Fruit fly (Drosophila melanogaster): ENCODE results near the gene CG14204.

Gene CG14204

DNA sequence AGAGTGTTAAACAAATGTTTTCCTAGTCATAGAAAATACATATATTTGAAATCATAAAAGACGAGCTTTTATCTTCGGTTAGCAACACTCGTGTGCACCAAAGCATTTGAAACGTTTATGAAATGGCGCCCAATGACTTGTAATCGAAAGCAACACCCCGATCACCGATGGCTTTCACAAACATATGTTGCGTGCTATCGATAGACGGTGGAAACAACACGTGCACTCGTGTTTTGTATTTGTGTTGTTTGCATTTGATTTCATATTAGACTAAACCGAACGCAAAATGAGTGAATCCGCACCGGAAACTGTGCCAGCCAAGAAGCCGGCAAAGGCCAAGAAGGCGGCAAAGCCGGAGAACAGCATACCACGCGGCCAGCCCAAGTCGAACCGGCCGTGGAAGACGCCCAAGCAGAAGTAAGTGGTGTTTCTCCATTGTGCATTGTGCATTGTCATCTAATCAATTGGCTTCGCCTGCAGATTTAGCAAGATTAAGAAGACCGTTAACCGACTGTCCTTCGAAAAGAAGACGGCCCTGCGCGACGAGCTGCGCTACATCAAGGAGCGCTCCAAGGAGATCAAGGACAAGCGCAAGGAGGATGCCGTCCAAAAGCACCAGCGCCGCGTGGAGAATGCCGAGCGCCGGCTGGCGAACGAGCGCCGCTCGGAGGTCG, 32.7 kb downstream of the CG14204 start, which contains the start of gene CG14210 (continued):
- TF ChIP-seq eyg (GFP tag; optimal IDR thresholded peaks at IDR 0.05) (no peak), CG14050 (GFP tag; IDR thresholded peaks at IDR 0.05) (no peak), MBD-R2 (GFP tag; IDR thresholded peaks at IDR 0.05) (peak; percentile 70), maf-S (GFP tag; optimal IDR thresholded peaks at IDR 0.05) (no peak), YL-1 (GFP tag; optimal IDR thresholded peaks at IDR 0.05) (peak; percentile 52), esg (GFP tag; conservative IDR thresholded peaks at IDR 0.05) (no peak), dati (GFP tag; IDR thresholded peaks at IDR 0.05) (no peak), sens (GFP tag) (peak; percentile 19), Deaf1 (tag; optimal IDR thresholded peaks at IDR 0.05) (no peak), GATAe (GFP tag; conservative IDR thresholded peaks at IDR 0.05) (no peak), Bgb (GFP tag; IDR thresholded peaks at IDR 0.05; ENCODE audit: partially characterized antibody) (peak; percentile 71), otp (GFP tag; IDR thresholded peaks at IDR 0.05) (no peak), pum (GFP tag; optimal IDR thresholded peaks at IDR 0.05) (no peak), wek (GFP tag; optimal IDR thresholded peaks at IDR 0.05) (no peak), chm (GFP tag; IDR thresholded peaks at IDR 0.05) (no peak), CG7357 (GFP tag; IDR thresholded peaks at IDR 0.05) (no peak), CG3407 (GFP tag; optimal IDR thresholded peaks at IDR 0.05) (no peak), pfk (GFP tag; optimal IDR thresholded peaks at IDR 0.05) (peak; percentile 70), Six4 (GFP tag; optimal IDR thresholded peaks at IDR 0.05) (no peak), CG13424 (tag; optimal IDR thresholded peaks at IDR 0.05) (no peak), ind (GFP tag; optimal IDR thresholded peaks at IDR 0.05) (no peak), CG8944 (GFP tag; optimal IDR thresholded peaks at IDR 0.05) (no peak), sc (optimal IDR thresholded peaks at IDR 0.05) (no peak), sc (GFP tag; optimal IDR thresholded peaks at IDR 0.05) (no peak), tna (GFP tag; IDR thresholded peaks at IDR 0.05; ENCODE audit: partially characterized antibody) (peak; percentile 83), Dref (GFP tag; IDR thresholded peaks at IDR 0.05) (peak; percentile 84), Ravus (GFP tag; IDR thresholded peaks at IDR 0.05) (no peak), CG1529 (GFP tag; optimal IDR thresholded peaks at IDR 0.05) (no peak), CG3995 (GFP tag; optimal IDR thresholded peaks at IDR 0.05) (no peak), vnd (GFP tag; IDR thresholded peaks at IDR 0.05; ENCODE audit: partially characterized antibody) (peak; percentile 65), CG30431 (GFP tag; optimal IDR thresholded peaks at IDR 0.05) (no peak), CG3065 (GFP tag; optimal IDR thresholded peaks at IDR 0.05) (no peak), Dll (GFP tag; IDR thresholded peaks at IDR 0.05; ENCODE audit: partially characterized antibody) (peak; percentile 62; the same call in 3 of the 4 replicates), twi (tag; optimal IDR thresholded peaks at IDR 0.05) (peak; percentile 30), cwo (GFP tag; optimal IDR thresholded peaks at IDR 0.05) (peak; percentile 77), ara (GFP tag; IDR thresholded peaks at IDR 0.05) (no peak), cas (GFP tag; IDR thresholded peaks at IDR 0.05) (no peak), CG12236 (GFP tag; optimal IDR thresholded peaks at IDR 0.05) (no peak), CG8478 (optimal IDR thresholded peaks at IDR 0.05) (no peak)

DNA sequence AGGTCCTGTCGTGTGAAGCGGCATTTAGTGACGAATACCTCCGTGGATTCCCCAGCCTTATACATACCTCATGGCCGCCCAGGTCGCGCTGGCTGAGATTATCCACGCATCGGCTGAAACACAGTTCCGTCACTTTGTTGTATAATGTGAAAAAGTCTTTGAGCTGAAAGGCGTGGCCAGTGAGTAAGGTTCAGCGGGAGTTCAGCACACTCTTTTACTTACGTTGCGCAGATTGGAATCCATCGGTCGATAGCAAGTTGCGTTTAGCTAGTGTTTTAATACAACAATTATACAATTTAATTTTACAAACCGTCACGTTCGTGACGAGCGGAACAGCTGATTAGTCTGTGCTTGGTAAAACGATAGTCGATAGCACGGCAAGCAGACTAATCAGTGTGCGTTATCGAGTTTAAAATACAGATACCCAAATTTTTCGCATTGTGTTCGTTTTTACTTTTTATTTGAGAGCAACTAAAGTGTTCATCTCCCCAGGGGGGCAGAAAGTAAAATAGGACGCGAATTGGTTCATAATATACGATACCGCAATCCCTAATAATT, 34.8 kb downstream of the CG14204 start, which contains the start of the genes Pstk and Tim9b:
Gene Pstk (minus strand): TSS at position 355 of the 558 bp plus-strand sequence.
Gene Tim9b (minus strand): TSS at position 355 of the 558 bp plus-strand sequence.
- TF ChIP-seq CG10147 (GFP tag; optimal IDR thresholded peaks at IDR 0.05) (no peak), ranshi (GFP tag; IDR thresholded peaks at IDR 0.05) (no peak), crp (GFP tag; optimal IDR thresholded peaks at IDR 0.05) (peak; percentile 17 to 85), CG9727 (GFP tag; optimal IDR thresholded peaks at IDR 0.05) (no peak), CG11093 (GFP tag; IDR thresholded peaks at IDR 0.05) (no peak), eyg (GFP tag; optimal IDR thresholded peaks at IDR 0.05) (no peak), CG10366 (GFP tag; IDR thresholded peaks at IDR 0.05) (no peak), CG1603 (tag; optimal IDR thresholded peaks at IDR 0.05) (no peak), Oaz (GFP tag; IDR thresholded peaks at IDR 0.05) (no peak), Jarid2 (GFP tag; optimal IDR thresholded peaks at IDR 0.05) (no peak), Side (GFP tag; optimal IDR thresholded peaks at IDR 0.05) (no peak), BtbVII (GFP tag; optimal IDR thresholded peaks at IDR 0.05) (no peak), Sin3A (optimal IDR thresholded peaks at IDR 0.05) (no peak), Oli (tag; optimal IDR thresholded peaks at IDR 0.05) (no peak), Chrac-16 (GFP tag; optimal IDR thresholded peaks at IDR 0.05) (no peak), Hey (tag; optimal IDR thresholded peaks at IDR 0.05) (no peak)
